Worm (Caenorhabditis elegans): ENCODE measurements around the gene Y116A8C.24.

Y116A8C.24 gene

DNA sequence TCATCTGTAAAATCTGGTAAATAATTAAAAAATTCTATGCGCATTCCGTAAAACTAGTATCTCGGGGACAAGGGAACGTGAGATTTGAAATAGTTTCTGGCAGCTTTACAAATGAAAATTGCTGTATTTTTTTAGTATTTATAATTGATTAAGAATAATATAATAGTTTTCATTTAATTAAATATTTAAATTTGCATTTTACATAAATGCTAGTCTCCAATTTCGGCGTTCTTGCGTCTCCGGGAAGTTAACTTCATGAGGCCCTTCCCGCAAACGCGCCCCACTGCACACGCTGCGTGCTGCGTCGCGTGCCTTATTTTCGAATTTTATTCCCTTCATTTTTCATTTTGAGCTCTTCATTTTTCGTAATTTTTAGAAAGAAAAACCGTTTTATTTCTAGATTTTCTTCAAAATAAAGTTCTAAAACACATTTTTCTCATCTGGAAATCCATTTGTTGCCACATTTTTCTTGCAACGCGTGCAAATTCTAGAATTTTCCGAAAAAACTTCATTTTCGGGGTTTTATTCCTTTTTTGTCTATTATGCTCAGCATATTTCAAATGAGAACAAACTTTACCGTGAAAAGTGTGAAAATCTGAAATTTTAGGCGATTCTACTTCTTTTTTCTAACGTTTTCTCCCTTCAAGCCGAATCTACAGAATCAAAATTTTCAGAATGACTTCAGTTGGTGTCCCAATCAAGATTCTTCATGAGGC, 16.9 kb upstream of the Y116A8C.24 start, which contains the start of the genes snx-13 and snr-1 (continued):
- TF ChIP-seq attf-6 (GFP tag; IDR thresholded peaks at IDR 0.05) (peak; percentile 88), F22D6.2 (tag; optimal IDR thresholded peaks at IDR 0.05) (peak; percentile 15), somi-1 (GFP tag; optimal IDR thresholded peaks at IDR 0.05) (peak; percentile 24), tlf-1 (GFP tag; optimal IDR thresholded peaks at IDR 0.05) (peak; percentile 34), lag-1 (GFP tag; IDR thresholded peaks at IDR 0.05) (no peak), ztf-6 (GFP tag; IDR thresholded peaks at IDR 0.05) (peak; percentile 57; the same call in 1 of the 2 replicates), rec-8 (tag; optimal IDR thresholded peaks at IDR 0.05) (peak; percentile 33 to 37), ccch-3 (GFP tag; optimal IDR thresholded peaks at IDR 0.05) (peak; percentile 72), ztf-26 (tag; optimal IDR thresholded peaks at IDR 0.05) (no peak), let-526 (GFP tag; IDR thresholded peaks at IDR 0.05) (0 out of 2 replicates have a peak, but pooled peaks have one; percentile 69), F49E8.2 (tag; optimal IDR thresholded peaks at IDR 0.05; ENCODE audit: insufficient read depth) (peak; percentile 64), Y53F4B.3 (GFP tag; IDR thresholded peaks at IDR 0.05) (no peak), B0336.3 (GFP tag; IDR thresholded peaks at IDR 0.05) (0 out of 2 replicates have a peak, but pooled peaks have one; percentile 25), sptf-2 (GFP tag; optimal IDR thresholded peaks at IDR 0.05) (no peak)

DNA sequence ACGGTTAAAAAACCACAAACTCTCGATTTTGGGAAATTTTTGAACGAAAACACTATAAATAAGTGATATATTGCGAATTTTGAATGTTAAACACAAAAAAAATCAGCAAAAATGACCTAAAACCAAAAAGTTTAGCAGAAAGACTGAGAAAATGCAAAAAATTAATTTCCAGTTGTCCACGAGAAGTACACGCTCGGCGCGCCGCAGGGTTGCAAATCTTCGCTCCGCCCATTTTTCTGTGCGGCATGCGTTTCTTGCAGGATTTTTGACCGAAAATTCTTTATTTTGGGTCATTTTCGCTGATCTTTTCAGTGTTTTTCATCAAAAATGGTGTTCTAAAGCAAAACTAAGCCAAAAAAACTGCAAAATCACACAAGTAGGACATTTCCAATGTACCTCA, 14.1 kb upstream of the Y116A8C.24 start:
- TF ChIP-seq madf-3 (GFP tag; IDR thresholded peaks at IDR 0.05) = peak; percentile 53; the same call in 1 of the 2 replicates
- peak; percentile 19 for TF ChIP-seq F49E8.2 (tag; optimal IDR thresholded peaks at IDR 0.05; ENCODE audit: insufficient read depth)
- no peak for TF ChIP-seq ztf-3 (GFP tag; optimal IDR thresholded peaks at IDR 0.05)
- no peak for TF ChIP-seq ama-1 (optimal IDR thresholded peaks at IDR 0.05)
- no peak for TF ChIP-seq ama-1 (GFP tag; optimal IDR thresholded peaks at IDR 0.05)
- peak; percentile 43; the same call in 1 of the 2 replicates for TF ChIP-seq D2030.7 (GFP tag; IDR thresholded peaks at IDR 0.05)
- no peak for TF ChIP-seq F57A8.1 (GFP tag; optimal IDR thresholded peaks at IDR 0.05)
- TF ChIP-seq snpc-4 (GFP tag; optimal IDR thresholded peaks at IDR 0.05) = no peak
- TF ChIP-seq snpc-4 (tag; optimal IDR thresholded peaks at IDR 0.05) = peak in 2 of 4 experiments; percentile 28 to 76
- TF ChIP-seq egrh-3 (GFP tag; IDR thresholded peaks at IDR 0.05) = no peak
- TF ChIP-seq F52B5.7 (tag; optimal IDR thresholded peaks at IDR 0.05) = no peak
- TF ChIP-seq lin-54 (GFP tag; optimal IDR thresholded peaks at IDR 0.05) = peak; percentile 9
- no peak for TF ChIP-seq lin-26 (GFP tag; IDR thresholded peaks at IDR 0.05)
- peak; percentile 15 for TF ChIP-seq snpc-3.4 (tag; optimal IDR thresholded peaks at IDR 0.05)
- no peak for TF ChIP-seq sptf-2 (GFP tag; optimal IDR thresholded peaks at IDR 0.05)
- no peak for TF ChIP-seq Y53G8AR.9 (GFP tag; conservative IDR thresholded peaks at IDR 0.05)
- TF ChIP-seq mcd-1 (GFP tag; IDR thresholded peaks at IDR 0.05) = peak; percentile 34; the same call in 1 of the 2 replicates
- TF ChIP-seq zim-3 (tag; optimal IDR thresholded peaks at IDR 0.05) = no peak
- no peak for TF ChIP-seq attf-3 (GFP tag; conservative IDR thresholded peaks at IDR 0.05)
- TF ChIP-seq let-526 (GFP tag; IDR thresholded peaks at IDR 0.05) = no peak
- peak; percentile 84 for TF ChIP-seq ceh-100 (GFP tag; IDR thresholded peaks at IDR 0.05)
- TF ChIP-seq ztf-22 (GFP tag; optimal IDR thresholded peaks at IDR 0.05) = no peak
- TF ChIP-seq attf-6 (GFP tag; IDR thresholded peaks at IDR 0.05) = peak; percentile 86
- TF ChIP-seq ceh-27 (GFP tag; optimal IDR thresholded peaks at IDR 0.05) = no peak
- TF ChIP-seq hrde-1 (tag; optimal IDR thresholded peaks at IDR 0.05; ENCODE audit: borderline replicate concordance) = no peak
- no peak for TF ChIP-seq F55B11.4 (tag; optimal IDR thresholded peaks at IDR 0.05; ENCODE audit: borderline replicate concordance, insufficient read depth)
- TF ChIP-seq Y67H2A.10 (GFP tag; conservative IDR thresholded peaks at IDR 0.05) = no peak
